Worm (Caenorhabditis elegans) whole organism, young adult: Measurements from ENCODE around the gene vha-1.

ENCODE experiments used
- F23B12.7 ChIP-seq: sonication (generic microtip); optimal IDR thresholded peaks from 2 replicates; lab custom pipeline; 2017; ENCODE audit warnings: missing genetic modification characterization, mild to moderate bottlenecking, missing compliant biosample characterization, antibody characterized with exemption, moderate library complexity; ENCODE audit not compliant: insufficient read depth
- F55B11.4 ChIP-seq: sonication (generic microtip); optimal IDR thresholded peaks from 2 replicates; lab custom pipeline; 2016; ENCODE audit warnings: missing compliant biosample characterization, missing genetic modification characterization, borderline replicate concordance; ENCODE audit not compliant: insufficient read depth
- F57C9.4 ChIP-seq: sonication (generic microtip); optimal IDR thresholded peaks from 2 replicates; lab custom pipeline; 2017; ENCODE audit warnings: mild to moderate bottlenecking, missing genetic modification characterization, missing compliant biosample characterization
- T07F8.4 ChIP-seq: sonication (generic microtip); optimal IDR thresholded peaks from 2 replicates; lab custom pipeline; 2016; ENCODE audit warnings: mild to moderate bottlenecking, missing genetic modification characterization, moderate library complexity, missing compliant biosample characterization
- T26A5.8 ChIP-seq: sonication (generic microtip); optimal IDR thresholded peaks from 2 replicates; lab custom pipeline; 2016; ENCODE audit warnings: missing genetic modification characterization, missing compliant biosample characterization
- Y56A3A.18 ChIP-seq: fragments of 200-800 bp; sonication (Bioruptor generic); IDR thresholded peaks from 2 replicates; pipeline ENCODE4 v1.3.6; 2022; ENCODE audit warnings: missing genetic modification reagents, missing genetic modification characterization, missing compliant biosample characterization
- Y67H2A.10 ChIP-seq: fragments of 200-800 bp; sonication (Bioruptor generic); conservative IDR thresholded peaks from 2 replicates; pipeline ENCODE4 v1.3.6; 2022; ENCODE audit warnings: missing genetic modification reagents, missing genetic modification characterization, missing compliant biosample characterization
- aptf-2 ChIP-seq: fragments of 200-800 bp; sonication (Bioruptor generic); conservative IDR thresholded peaks from 2 replicates; pipeline ENCODE4 v1.3.6; 2022; ENCODE audit warnings: missing genetic modification reagents, missing genetic modification characterization, missing compliant biosample characterization
- aptf-3 ChIP-seq: fragments of 200-800 bp; sonication (Bioruptor generic); IDR thresholded peaks from 2 replicates; pipeline ENCODE4 v1.3.6; 2022; ENCODE audit warnings: missing genetic modification characterization, missing compliant biosample characterization
- attf-3 ChIP-seq: fragments of 200-800 bp; sonication (Bioruptor generic); conservative IDR thresholded peaks from 2 replicates; pipeline ENCODE4 v1.3.6; 2022; ENCODE audit warnings: missing genetic modification reagents, missing genetic modification characterization, missing compliant biosample characterization
- ceh-91 ChIP-seq: fragments of 200-800 bp; sonication (Bioruptor generic); IDR thresholded peaks from 2 replicates; pipeline ENCODE4 v1.3.6; 2022; ENCODE audit warnings: missing genetic modification reagents, missing genetic modification characterization, missing compliant biosample characterization
- dpff-1 ChIP-seq: sonication (generic microtip); optimal IDR thresholded peaks from 2 replicates; lab custom pipeline; 2017; ENCODE audit warnings: mild to moderate bottlenecking, missing genetic modification characterization, missing compliant biosample characterization
- efl-1 ChIP-seq: fragments of 150-350 bp; optimal IDR thresholded peaks from 2 replicates; lab custom pipeline; 2014; ENCODE audit warnings: missing biosample characterization, missing genetic modification reagents, missing genetic modification characterization
- hlh-26 ChIP-seq: fragments of 200-800 bp; sonication (Bioruptor generic); conservative IDR thresholded peaks from 2 replicates; pipeline ENCODE4 v1.3.6; 2022; ENCODE audit warnings: missing genetic modification reagents, missing genetic modification characterization, missing compliant biosample characterization
- hmg-1.2 ChIP-seq: fragments of 200-800 bp; sonication (Bioruptor generic); IDR thresholded peaks from 2 replicates; pipeline ENCODE4 v1.3.6; 2022; ENCODE audit warnings: missing genetic modification reagents, missing genetic modification characterization, missing compliant biosample characterization
- hmg-20 ChIP-seq: fragments of 200-800 bp; sonication (Bioruptor generic); IDR thresholded peaks from 2 replicates; pipeline ENCODE4 v1.3.6; 2022; ENCODE audit warnings: missing genetic modification reagents, missing genetic modification characterization, missing compliant biosample characterization
- hsf-1 ChIP-seq: fragments of 200-800 bp; sonication (Bioruptor generic); IDR thresholded peaks from 2 replicates; pipeline ENCODE4 v1.3.6; 2022; ENCODE audit warnings: missing genetic modification reagents, missing genetic modification characterization, missing compliant biosample characterization
- let-526 ChIP-seq: fragments of 200-800 bp; sonication (Bioruptor generic); IDR thresholded peaks from 2 replicates; pipeline ENCODE4 v1.3.6; 2022; ENCODE audit warnings: missing genetic modification reagents, missing genetic modification characterization, missing compliant biosample characterization
- lin-40 ChIP-seq: sonication (generic microtip); optimal IDR thresholded peaks from 2 replicates; lab custom pipeline; 2016; ENCODE audit warnings: missing genetic modification characterization, mild to moderate bottlenecking, missing compliant biosample characterization, missing genotype, missing genetic modification reagents
- lsy-27 ChIP-seq: sonication (generic microtip); optimal IDR thresholded peaks from 2 replicates; lab custom pipeline; 2017; ENCODE audit warnings: missing genetic modification characterization, mild to moderate bottlenecking, missing compliant biosample characterization, antibody characterized with exemption, missing genotype, borderline replicate concordance; ENCODE audit not compliant: insufficient read depth
- madf-10 ChIP-seq: sonication (generic microtip); optimal IDR thresholded peaks from 2 replicates; lab custom pipeline; 2016; ENCODE audit warnings: mild to moderate bottlenecking, missing genetic modification characterization, missing compliant biosample characterization
- madf-6 ChIP-seq: fragments of 200-800 bp; sonication (Bioruptor generic); IDR thresholded peaks from 2 replicates; pipeline ENCODE4 v1.3.6; 2022; ENCODE audit warnings: missing genetic modification reagents, missing genetic modification characterization, missing compliant biosample characterization
- madf-8 ChIP-seq: fragments of 200-800 bp; sonication (Bioruptor generic); conservative IDR thresholded peaks from 2 replicates; pipeline ENCODE4 v1.3.6; 2022; ENCODE audit warnings: missing genetic modification reagents, missing genetic modification characterization, missing compliant biosample characterization
- mel-28 ChIP-seq: sonication (generic microtip); optimal IDR thresholded peaks from 2 replicates; lab custom pipeline; 2016; ENCODE audit warnings: borderline replicate concordance, mild to moderate bottlenecking, missing genetic modification characterization, missing compliant biosample characterization
- nhr-120 ChIP-seq: fragments of 200-800 bp; sonication (Bioruptor generic); IDR thresholded peaks from 2 replicates; pipeline ENCODE4 v1.3.6; 2022; ENCODE audit warnings: missing genetic modification characterization, missing compliant biosample characterization
- nhr-179 ChIP-seq: sonication (generic microtip); optimal IDR thresholded peaks from 2 replicates; lab custom pipeline; 2016; ENCODE audit warnings: mild to moderate bottlenecking, missing genetic modification characterization, missing compliant biosample characterization
- pbrm-1 ChIP-seq: fragments of 200-800 bp; sonication (Bioruptor generic); IDR thresholded peaks from 2 replicates; pipeline ENCODE4 v1.3.6; 2022; ENCODE audit warnings: missing genetic modification reagents, missing genetic modification characterization, missing compliant biosample characterization
- pha-4 ChIP-seq: fragments of 150-350 bp; sonication (generic microtip); optimal IDR thresholded peaks from 2 replicates; lab custom pipeline; 2014; ENCODE audit warnings: missing biosample characterization, missing genetic modification reagents, missing genetic modification characterization
- rcor-1 ChIP-seq: fragments of 200-800 bp; sonication (Bioruptor generic); IDR thresholded peaks from 2 replicates; pipeline ENCODE4 v1.3.6; 2022; ENCODE audit warnings: missing genetic modification reagents, missing genetic modification characterization, missing compliant biosample characterization
- sdz-38 ChIP-seq: sonication (generic microtip); optimal IDR thresholded peaks from 2 replicates; lab custom pipeline; 2016; ENCODE audit warnings: missing genotype, missing genetic modification characterization, missing compliant biosample characterization
- snpc-1.1 ChIP-seq: sonication (generic microtip); optimal IDR thresholded peaks from 2 replicates; lab custom pipeline; 2017; ENCODE audit warnings: missing genetic modification characterization, mild to moderate bottlenecking, missing compliant biosample characterization, antibody characterized with exemption, moderate library complexity, missing genotype, missing genetic modification reagents; ENCODE audit not compliant: insufficient read depth
- somi-1 ChIP-seq: fragments of 200-800 bp; sonication (Bioruptor generic); optimal IDR thresholded peaks from 2 replicates; lab custom pipeline; 2018; ENCODE audit warnings: mild to moderate bottlenecking, missing genetic modification characterization, missing compliant biosample characterization
- tbx-9 ChIP-seq: sonication (generic microtip); optimal IDR thresholded peaks from 2 replicates; lab custom pipeline; 2016; ENCODE audit warnings: borderline replicate concordance, missing genetic modification characterization, inconsistent platforms, missing compliant biosample characterization
- tlf-1 ChIP-seq: fragments of 200-800 bp; sonication (Bioruptor generic); optimal IDR thresholded peaks from 2 replicates; lab custom pipeline; 2018; ENCODE audit warnings: mild to moderate bottlenecking, missing genetic modification characterization, missing compliant biosample characterization
- unc-130 ChIP-seq: sonication (generic microtip); optimal IDR thresholded peaks from 2 replicates; lab custom pipeline; 2016; ENCODE audit warnings: missing genetic modification reagents, missing genetic modification characterization, missing compliant biosample characterization
- ztf-22 ChIP-seq: fragments of 200-800 bp; sonication (Bioruptor generic); optimal IDR thresholded peaks from 2 replicates; lab custom pipeline; 2018; ENCODE audit warnings: mild to moderate bottlenecking, missing genetic modification characterization, moderate library complexity, missing compliant biosample characterization
- ztf-26 ChIP-seq: sonication (generic microtip); optimal IDR thresholded peaks from 2 replicates; lab custom pipeline; 2017; ENCODE audit warnings: missing genetic modification characterization, missing compliant biosample characterization
- ztf-6 ChIP-seq: fragments of 200-800 bp; sonication (Bioruptor generic); IDR thresholded peaks from 2 replicates; pipeline ENCODE4 v1.3.6; 2022; ENCODE audit warnings: missing genetic modification reagents, missing genetic modification characterization, missing compliant biosample characterization

Gene vha-1

DNA sequence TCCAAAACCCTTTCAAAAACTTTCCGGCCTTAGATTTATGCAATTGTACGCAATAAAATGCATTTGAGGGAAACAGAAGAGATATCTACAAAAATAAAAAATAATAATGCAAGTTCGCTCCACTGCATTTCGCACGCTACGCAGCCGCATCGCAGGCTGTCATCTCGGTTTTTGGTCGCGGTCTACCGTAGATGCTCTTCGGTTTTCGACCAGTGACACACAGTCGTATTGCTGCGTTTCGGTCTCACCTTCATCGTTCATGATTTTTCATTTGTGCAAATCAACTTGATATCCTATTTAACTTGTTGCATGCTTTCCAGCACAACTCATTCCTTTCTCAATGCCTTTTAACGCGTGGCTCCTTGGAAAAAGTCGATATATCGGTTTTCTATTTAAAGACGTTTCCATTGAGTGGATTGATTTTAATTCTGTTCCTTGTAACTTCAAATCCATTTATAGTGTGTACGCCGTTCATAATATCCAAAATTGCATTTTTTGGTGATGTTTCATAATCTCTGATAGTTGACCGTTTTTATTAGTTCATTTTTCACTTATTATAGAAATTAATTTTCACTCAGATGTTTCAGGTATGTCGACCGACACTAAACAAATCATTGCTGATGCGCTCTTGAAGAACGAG, at the start of gene vha-1 (continued):
- TF ChIP-seq hmg-1.2 (peak; percentile 41; the same call in 1 of the 2 replicates), lin-40 (tag; lab: Kevin White, UChicago) (peak; percentile 76), madf-10 (tag; lab: Kevin White, UChicago) (peak; percentile 52), unc-130 (GFP tag; lab: Kevin White, UChicago) (no peak), ztf-26 (tag; lab: Kevin White, UChicago) (peak; percentile 67), lsy-27 (tag; lab: Kevin White, UChicago) (peak; percentile 43), tlf-1 (GFP tag; lab: Kevin White, UChicago) (peak; percentile 66), ztf-6 (GFP tag; lab: Robert Waterston, UW) (0 out of 2 replicates have a peak, but pooled peaks have one; percentile 45), rcor-1 (peak; percentile 77; the same call in 1 of the 2 replicates), attf-3 (GFP tag; lab: Robert Waterston, UW) (no peak; the same call in 1 of the 2 replicates), hmg-20 (GFP tag; lab: Robert Waterston, UW) (no peak), snpc-1.1 (no peak), hlh-26 (GFP tag; lab: Robert Waterston, UW) (no peak), ztf-22 (no peak), tbx-9 (tag; lab: Kevin White, UChicago) (no peak), efl-1 (peak; percentile 27), mel-28 (tag; lab: Kevin White, UChicago) (no peak), Y56A3A.18 (GFP tag; lab: Robert Waterston, UW) (no peak), hsf-1 (GFP tag; lab: Robert Waterston, UW) (no peak), F55B11.4 (no peak), pha-4 (tag; lab: Kevin White, UChicago) (peak; percentile 92), ceh-91 (GFP tag; lab: Robert Waterston, UW) (no peak), F23B12.7 (tag; lab: Kevin White, UChicago) (peak; percentile 54), somi-1 (peak; percentile 31), nhr-179 (tag; lab: Kevin White, UChicago) (no peak), pbrm-1 (GFP tag; lab: Robert Waterston, UW) (peak; percentile 63), T07F8.4 (tag; lab: Kevin White, UChicago) (no peak), let-526 (GFP tag; lab: Robert Waterston, UW) (no peak), madf-8 (GFP tag; lab: Robert Waterston, UW) (no peak), aptf-3 (GFP tag; lab: Robert Waterston, UW) (no peak)

DNA sequence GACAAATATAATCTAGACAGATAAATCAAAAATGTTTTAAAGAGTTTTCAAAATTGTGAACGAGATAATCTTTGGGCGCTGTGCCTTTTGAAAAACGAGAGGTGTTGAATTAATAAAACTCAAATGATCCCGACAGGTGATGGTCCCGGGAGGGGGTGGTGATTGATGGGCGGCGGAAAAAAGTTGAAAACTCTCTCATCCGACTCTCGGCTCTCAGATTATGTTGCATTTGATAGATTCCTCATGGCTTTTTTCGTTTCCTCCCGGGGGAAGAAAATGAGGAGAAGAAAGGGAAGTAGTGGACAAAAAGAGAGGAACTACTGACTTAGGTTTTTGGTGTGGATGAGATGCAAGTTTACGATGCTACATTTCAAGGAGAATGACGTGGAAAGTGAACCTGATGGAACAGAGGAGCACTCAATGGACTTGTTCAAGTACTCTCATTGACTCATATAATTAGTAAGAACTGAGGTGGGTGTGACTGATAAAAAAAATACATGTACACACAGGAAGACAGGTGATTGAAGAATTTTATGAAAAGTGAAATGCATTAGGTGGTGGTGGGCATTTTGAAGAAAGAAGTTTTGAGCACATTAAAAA, 49.6 kb upstream of the vha-1 start:
- TF ChIP-seq dpff-1 (tag; lab: Kevin White, UChicago) = no peak
- TF ChIP-seq madf-6 = no peak
- no peak for TF ChIP-seq F57C9.4
- no peak for TF ChIP-seq T26A5.8 (tag; lab: Kevin White, UChicago)
- TF ChIP-seq ztf-22 = no peak
- TF ChIP-seq Y67H2A.10 = no peak
- no peak for TF ChIP-seq aptf-2 (GFP tag; lab: Robert Waterston, UW)
- no peak for TF ChIP-seq sdz-38
- no peak for TF ChIP-seq nhr-120
- no peak for TF ChIP-seq lin-40 (tag; lab: Kevin White, UChicago)
